Worm (Caenorhabditis elegans): ENCODE measurements around the gene col-166.

Gene col-166

DNA sequence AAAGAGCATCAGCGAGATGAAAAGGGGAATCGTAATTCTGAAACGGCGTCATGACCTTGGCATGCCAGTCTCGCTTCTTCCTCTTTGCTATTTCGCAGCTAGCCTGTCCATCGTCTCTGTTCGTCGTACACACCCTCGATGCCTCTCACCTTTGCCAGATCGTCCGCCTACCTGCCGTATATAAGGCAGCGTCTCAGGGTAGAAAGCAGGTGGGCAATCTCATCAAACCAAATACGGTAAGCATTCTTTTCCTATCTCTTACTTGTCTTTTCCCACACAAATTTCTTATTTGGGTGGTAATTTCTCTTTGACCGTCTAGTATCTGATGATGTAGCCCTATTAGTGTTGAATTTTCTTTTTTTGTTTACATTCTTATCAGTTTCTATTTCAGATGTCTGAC lies at the start of gene col-166:
Gene col-166 (plus strand): TSS at position 392 of the 400 bp plus-strand sequence.
- TF ChIP-seq nhr-28 (tag; optimal IDR thresholded peaks at IDR 0.05) (no peak), ama-1 (optimal IDR thresholded peaks at IDR 0.05) (peak; percentile 53), nhr-237 (tag; optimal IDR thresholded peaks at IDR 0.05) (no peak), nhr-43 (tag; optimal IDR thresholded peaks at IDR 0.05; ENCODE audit: poor library complexity, severe bottlenecking) (peak; percentile 43), jun-1 (tag; optimal IDR thresholded peaks at IDR 0.05) (no peak), eor-1 (tag; optimal IDR thresholded peaks at IDR 0.05) (no peak), nhr-25 (tag; optimal IDR thresholded peaks at IDR 0.05) (peak; percentile 92)

DNA sequence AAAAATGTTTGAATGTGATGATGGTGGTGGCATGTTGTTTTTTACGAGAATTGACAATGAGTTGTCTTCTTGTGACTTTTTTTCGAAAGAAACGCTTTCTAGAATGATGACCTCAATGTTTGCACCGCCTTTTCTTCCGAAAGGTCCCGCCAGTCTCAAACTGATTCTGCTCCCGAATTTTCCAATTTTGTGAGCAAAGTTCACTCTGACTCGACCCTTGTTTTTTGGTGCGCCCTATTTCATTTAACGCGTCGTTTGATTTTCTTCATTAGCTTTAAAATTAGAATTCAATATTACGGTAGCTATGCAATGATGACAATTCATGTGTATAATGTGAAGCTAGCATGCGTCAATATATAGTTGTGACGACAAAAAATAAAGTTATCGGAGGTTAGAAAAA lies 49.1 kb upstream of the col-166 start, which contains the start of gene lite-1:
Gene lite-1 (minus strand): TSS at position 101 of the 400 bp plus-strand sequence.
- TF ChIP-seq R02D3.7 (tag; optimal IDR thresholded peaks at IDR 0.05) = no peak
- TF ChIP-seq unc-39 (tag; optimal IDR thresholded peaks at IDR 0.05) = no peak
- no peak for TF ChIP-seq zag-1 (tag; optimal IDR thresholded peaks at IDR 0.05)
- TF ChIP-seq nhr-11 (tag; optimal IDR thresholded peaks at IDR 0.05) = no peak
- TF ChIP-seq ceh-82 (tag; optimal IDR thresholded peaks at IDR 0.05) = no peak
- TF ChIP-seq ama-1 (optimal IDR thresholded peaks at IDR 0.05) = no peak
- no peak for TF ChIP-seq elt-3 (tag; optimal IDR thresholded peaks at IDR 0.05)
- no peak for TF ChIP-seq ceh-28 (tag; optimal IDR thresholded peaks at IDR 0.05)
- TF ChIP-seq nhr-23 (tag; optimal IDR thresholded peaks at IDR 0.05) = no peak
- TF ChIP-seq hmg-11 (tag; optimal IDR thresholded peaks at IDR 0.05) = no peak
- no peak for TF ChIP-seq ZK546.5 (tag; optimal IDR thresholded peaks at IDR 0.05)
- TF ChIP-seq daf-12 (tag; optimal IDR thresholded peaks at IDR 0.05) = no peak
- TF ChIP-seq unc-62 (GFP tag; optimal IDR thresholded peaks at IDR 0.05) = no peak
- no peak for TF ChIP-seq nhr-25 (tag; optimal IDR thresholded peaks at IDR 0.05)
- TF ChIP-seq egl-27 (tag; optimal IDR thresholded peaks at IDR 0.05) = no peak
- TF ChIP-seq mdl-1 (tag; optimal IDR thresholded peaks at IDR 0.05) = no peak
- TF ChIP-seq elt-1 (tag; optimal IDR thresholded peaks at IDR 0.05) = no peak
- no peak for TF ChIP-seq ceh-16 (tag; optimal IDR thresholded peaks at IDR 0.05)

DNA sequence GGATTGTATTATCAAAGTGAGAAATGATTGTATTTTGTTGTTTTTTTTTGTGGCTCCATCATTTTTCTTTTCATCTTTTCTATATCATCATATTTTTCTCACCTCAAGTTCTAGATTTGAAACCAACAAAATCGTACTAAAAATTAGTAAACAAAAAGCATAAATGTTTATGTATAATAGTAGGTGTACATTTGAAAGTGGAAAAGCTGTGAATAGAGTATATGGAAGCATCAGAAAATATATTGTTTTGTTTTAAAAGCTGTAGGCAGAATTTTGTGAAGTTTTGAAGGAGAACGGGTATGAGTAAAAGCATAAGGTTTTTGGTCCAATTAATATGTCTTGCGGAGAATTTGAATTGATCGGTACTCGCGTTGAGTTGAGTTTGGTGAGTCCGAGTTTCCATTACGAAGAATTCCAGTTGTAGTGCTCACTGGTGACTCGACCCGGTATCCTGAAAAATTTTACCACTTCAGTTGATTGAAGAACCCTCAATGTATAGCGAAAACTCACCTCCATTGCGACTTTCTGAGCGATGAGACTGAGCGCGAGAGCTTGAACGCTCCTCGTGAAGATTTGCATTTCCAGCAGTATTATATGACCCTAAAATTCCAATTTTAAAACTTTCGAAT lies 46.7 kb upstream of the col-166 start, which contains the start of gene C14F11.4:
Gene C14F11.4 (minus strand): TSS at position 51 of the 629 bp plus-strand sequence.
- no peak for TF ChIP-seq fkh-10 (GFP tag; optimal IDR thresholded peaks at IDR 0.05)
- no peak for TF ChIP-seq ZK546.5 (tag; optimal IDR thresholded peaks at IDR 0.05)
- no peak for TF ChIP-seq eor-1 (tag; optimal IDR thresholded peaks at IDR 0.05)
- TF ChIP-seq lin-15B (tag; optimal IDR thresholded peaks at IDR 0.05) = no peak
- no peak for TF ChIP-seq nhr-23 (tag; optimal IDR thresholded peaks at IDR 0.05)
- TF ChIP-seq ztf-4 (tag; optimal IDR thresholded peaks at IDR 0.05) = no peak
- TF ChIP-seq elt-1 (tag; optimal IDR thresholded peaks at IDR 0.05) = no peak
- TF ChIP-seq nhr-76 (tag; optimal IDR thresholded peaks at IDR 0.05) = no peak
- no peak for TF ChIP-seq snpc-4 (tag; optimal IDR thresholded peaks at IDR 0.05)
- no peak for TF ChIP-seq pha-4 (tag; optimal IDR thresholded peaks at IDR 0.05)
- no peak for TF ChIP-seq ceh-9 (tag; optimal IDR thresholded peaks at IDR 0.05)
- no peak for TF ChIP-seq lsy-12 (tag; optimal IDR thresholded peaks at IDR 0.05)
- TF ChIP-seq hmg-11 (tag; optimal IDR thresholded peaks at IDR 0.05) = no peak
- no peak for TF ChIP-seq nhr-67 (tag; optimal IDR thresholded peaks at IDR 0.05)

DNA sequence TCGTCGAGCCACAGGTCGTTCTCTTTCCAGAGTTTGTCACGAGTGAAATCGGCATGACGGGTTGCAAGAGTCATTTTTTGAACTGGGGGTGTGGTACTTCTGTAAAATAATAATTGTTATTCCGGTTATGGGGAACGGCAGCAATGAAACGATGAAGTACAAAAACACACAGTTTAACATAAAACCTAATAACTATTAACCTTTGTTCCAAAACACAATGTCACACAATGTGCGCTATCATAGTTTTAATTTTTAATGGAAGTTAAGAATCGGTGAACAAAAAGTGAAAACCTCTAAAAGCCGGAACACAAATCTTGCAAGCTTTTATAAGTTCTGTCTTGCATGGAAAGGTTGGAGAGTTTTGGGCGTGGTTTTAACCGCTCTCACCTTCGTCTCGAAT lies 44.4 kb upstream of the col-166 start, which contains the start of gene hsp-43:
Gene hsp-43 (minus strand): TSS at position 101 of the 400 bp plus-strand sequence.
- TF ChIP-seq pha-4 (tag; optimal IDR thresholded peaks at IDR 0.05) (no peak), ceh-82 (tag; optimal IDR thresholded peaks at IDR 0.05) (no peak), nhr-237 (tag; optimal IDR thresholded peaks at IDR 0.05) (no peak), nhr-67 (tag; optimal IDR thresholded peaks at IDR 0.05) (no peak), elt-3 (tag; optimal IDR thresholded peaks at IDR 0.05) (no peak), lin-39 (tag; optimal IDR thresholded peaks at IDR 0.05) (no peak), nhr-12 (tag; optimal IDR thresholded peaks at IDR 0.05) (no peak), ztf-11 (tag; optimal IDR thresholded peaks at IDR 0.05) (no peak), egl-5 (tag; optimal IDR thresholded peaks at IDR 0.05) (no peak), ceh-16 (tag; optimal IDR thresholded peaks at IDR 0.05) (no peak), nhr-25 (tag; optimal IDR thresholded peaks at IDR 0.05) (no peak), eor-1 (tag; optimal IDR thresholded peaks at IDR 0.05) (no peak), fos-1 (tag; optimal IDR thresholded peaks at IDR 0.05) (no peak), nhr-43 (tag; optimal IDR thresholded peaks at IDR 0.05; ENCODE audit: poor library complexity, severe bottlenecking) (no peak), zag-1 (tag; optimal IDR thresholded peaks at IDR 0.05) (no peak), ZK546.5 (tag; optimal IDR thresholded peaks at IDR 0.05) (no peak), nhr-28 (tag; optimal IDR thresholded peaks at IDR 0.05) (no peak)
